Worm (Caenorhabditis elegans) whole organism, mixed stage, embryonic: Measurements from ENCODE around the gene eif-2Balpha.

Source experiments
- M03D4.4 ChIP-seq: sonication (generic microtip); optimal IDR thresholded peaks from 2 replicates; lab custom pipeline; 2017; ENCODE audit warnings: mild to moderate bottlenecking, missing genetic modification characterization, missing compliant biosample characterization
- bed-3 ChIP-seq: fragments of 200-800 bp; sonication (Bioruptor generic); optimal IDR thresholded peaks from 3 replicates; lab custom pipeline; 2018; ENCODE audit warnings: mild to moderate bottlenecking, missing genetic modification characterization, moderate library complexity, missing compliant biosample characterization
- blmp-1 ChIP-seq: fragments of 150-350 bp; optimal IDR thresholded peaks from 2 replicates; lab custom pipeline; 2014; ENCODE audit warnings: missing biosample characterization, missing genetic modification characterization
- ceh-39 ChIP-seq: fragments of 150-350 bp; optimal IDR thresholded peaks from 2 replicates; lab custom pipeline; 2014; ENCODE audit warnings: missing biosample characterization, missing genetic modification characterization
- ceh-43 ChIP-seq: fragments of 200-800 bp; sonication (Bioruptor generic); optimal IDR thresholded peaks from 2 replicates; lab custom pipeline; 2018; ENCODE audit warnings: mild to moderate bottlenecking, missing genetic modification characterization, moderate library complexity, missing compliant biosample characterization
- ceh-83 ChIP-seq: fragments of 200-800 bp; sonication (Bioruptor generic); optimal IDR thresholded peaks from 2 replicates; lab custom pipeline; 2018; ENCODE audit warnings: mild to moderate bottlenecking, missing genetic modification characterization, missing compliant biosample characterization
- cnd-1 ChIP-seq: fragments of 200-800 bp; sonication (Bioruptor generic); optimal IDR thresholded peaks from 2 replicates; lab custom pipeline; 2018; ENCODE audit warnings: mild to moderate bottlenecking, missing genetic modification characterization, missing compliant biosample characterization
- drap-1 ChIP-seq: fragments of 200-800 bp; sonication (Bioruptor generic); optimal IDR thresholded peaks from 3 replicates; lab custom pipeline; 2018; ENCODE audit warnings: mild to moderate bottlenecking, missing genetic modification characterization, missing compliant biosample characterization
- elt-1 ChIP-seq: sonication (generic microtip); optimal IDR thresholded peaks from 2 replicates; lab custom pipeline; 2017; ENCODE audit warnings: missing genetic modification characterization, mild to moderate bottlenecking, missing compliant biosample characterization, antibody characterized with exemption, moderate library complexity, borderline replicate concordance; ENCODE audit not compliant: insufficient read depth
- elt-3 ChIP-seq: fragments of 150-350 bp; optimal IDR thresholded peaks from 2 replicates; lab custom pipeline; 2014; ENCODE audit warnings: missing biosample characterization, missing genetic modification characterization
- flh-1 ChIP-seq: fragments of 200-800 bp; sonication (Bioruptor generic); optimal IDR thresholded peaks from 2 replicates; lab custom pipeline; 2018; ENCODE audit warnings: mild to moderate bottlenecking, missing genetic modification characterization, moderate library complexity, missing compliant biosample characterization
- ham-2 ChIP-seq: fragments of 200-800 bp; sonication (Bioruptor generic); optimal IDR thresholded peaks from 2 replicates; lab custom pipeline; 2018; ENCODE audit warnings: mild to moderate bottlenecking, missing genetic modification characterization, missing compliant biosample characterization
- lin-13 ChIP-seq: fragments of 150-350 bp; optimal IDR thresholded peaks from 2 replicates; lab custom pipeline; 2014; ENCODE audit warnings: missing biosample characterization, missing genetic modification characterization
- lin-32 ChIP-seq: fragments of 200-800 bp; sonication (Bioruptor generic); optimal IDR thresholded peaks from 2 replicates; lab custom pipeline; 2018; ENCODE audit warnings: mild to moderate bottlenecking, missing genetic modification characterization, missing compliant biosample characterization
- lsy-2 ChIP-seq: fragments of 150-350 bp; optimal IDR thresholded peaks from 2 replicates; lab custom pipeline; 2014; ENCODE audit warnings: missing biosample characterization, missing genetic modification characterization
- mab-5 ChIP-seq: fragments of 150-350 bp; optimal IDR thresholded peaks from 2 replicates; lab custom pipeline; 2014; ENCODE audit warnings: missing biosample characterization, missing genetic modification characterization
- mep-1 ChIP-seq: fragments of 150-350 bp; optimal IDR thresholded peaks from 2 replicates; lab custom pipeline; 2017; ENCODE audit warnings: missing biosample characterization, missing genetic modification reagents, missing genetic modification characterization, inconsistent platforms
- mls-2 ChIP-seq: sonication (generic microtip); optimal IDR thresholded peaks from 2 replicates; lab custom pipeline; 2016; ENCODE audit warnings: mild to moderate bottlenecking, missing genetic modification characterization, moderate library complexity, missing compliant biosample characterization
- nhr-12 ChIP-seq: fragments of 150-350 bp; optimal IDR thresholded peaks from 2 replicates; lab custom pipeline; 2014; ENCODE audit warnings: missing biosample characterization, missing genetic modification characterization
- nhr-2 ChIP-seq: fragments of 150-350 bp; optimal IDR thresholded peaks from 2 replicates; lab custom pipeline; 2014; ENCODE audit warnings: missing biosample characterization, missing genetic modification characterization
- nhr-237 ChIP-seq: fragments of 150-350 bp; optimal IDR thresholded peaks from 2 replicates; lab custom pipeline; 2014; ENCODE audit warnings: missing biosample characterization, missing genetic modification characterization
- nhr-28 ChIP-seq: fragments of 150-350 bp; optimal IDR thresholded peaks from 2 replicates; lab custom pipeline; 2014; ENCODE audit warnings: missing biosample characterization, missing genetic modification characterization
- nhr-76 ChIP-seq: sonication (generic microtip); optimal IDR thresholded peaks from 2 replicates; lab custom pipeline; 2017; ENCODE audit warnings: missing biosample characterization, missing genetic modification characterization
- pha-4 ChIP-seq: fragments of 150-350 bp; optimal IDR thresholded peaks from 2 replicates; lab custom pipeline; 2018; ENCODE audit warnings: missing biosample characterization, missing genetic modification reagents, missing genetic modification characterization
- sem-2 ChIP-seq: fragments of 200-800 bp; sonication (Bioruptor generic); optimal IDR thresholded peaks from 2 replicates; lab custom pipeline; 2018; ENCODE audit warnings: mild to moderate bottlenecking, missing genetic modification characterization, missing compliant biosample characterization
- snpc-4 ChIP-seq: fragments of 150-350 bp; optimal IDR thresholded peaks from 2 replicates; lab custom pipeline; 2014; ENCODE audit warnings: missing biosample characterization, missing genetic modification characterization
- sptf-1 ChIP-seq: sonication (generic microtip); optimal IDR thresholded peaks from 2 replicates; lab custom pipeline; 2017; ENCODE audit warnings: mild to moderate bottlenecking, missing genetic modification characterization, moderate library complexity, missing compliant biosample characterization
- unc-120 ChIP-seq: sonication (generic microtip); optimal IDR thresholded peaks from 2 replicates; lab custom pipeline; 2017; ENCODE audit warnings: missing genetic modification characterization, missing compliant biosample characterization; ENCODE audit not compliant: poor library complexity, severe bottlenecking
- unc-39 ChIP-seq: fragments of 150-350 bp; optimal IDR thresholded peaks from 2 replicates; lab custom pipeline; 2014; ENCODE audit warnings: missing biosample characterization, missing genetic modification characterization
- zip-8 ChIP-seq: fragments of 150-350 bp; optimal IDR thresholded peaks from 2 replicates; lab custom pipeline; 2014; ENCODE audit warnings: missing biosample characterization, missing genetic modification characterization
- ztf-11 ChIP-seq: fragments of 150-350 bp; optimal IDR thresholded peaks from 2 replicates; lab custom pipeline; 2014; ENCODE audit warnings: missing biosample characterization, missing genetic modification characterization

The eif-2Balpha gene

DNA sequence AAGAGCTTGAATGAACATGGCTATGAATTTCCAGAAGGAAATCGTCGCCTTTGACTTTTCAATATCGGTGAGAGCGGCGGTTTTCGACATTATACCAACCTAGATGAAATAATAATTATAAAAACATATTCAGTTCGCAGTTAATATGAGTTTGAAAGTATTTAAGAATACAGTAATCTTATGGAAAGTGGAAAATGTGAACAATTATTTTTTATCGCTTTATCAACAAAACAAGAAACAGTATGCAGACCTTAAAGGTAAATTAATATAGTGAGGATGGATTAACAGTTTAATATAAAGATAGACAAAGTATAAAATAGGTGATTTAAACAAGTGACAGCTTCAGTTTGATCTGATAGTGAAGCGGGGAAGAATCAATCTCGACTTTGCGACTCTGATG, 15.5 kb downstream of the eif-2Balpha start, which contains the start of gene C48B4.6:
TSS of gene C48B4.6 (minus strand) at position 101 of the 400 bp plus-strand sequence.
- TF ChIP-seq ceh-39 (tag; lab: Kevin White, UChicago) (no peak), nhr-76 (no peak), bed-3 (GFP tag; lab: Kevin White, UChicago) (no peak), M03D4.4 (tag; lab: Kevin White, UChicago) (no peak), mep-1 (tag; lab: Kevin White, UChicago) (no peak), blmp-1 (tag; lab: Kevin White, UChicago) (no peak), mls-2 (tag; lab: Kevin White, UChicago) (no peak), lin-13 (tag; lab: Kevin White, UChicago) (no peak), nhr-237 (tag; lab: Kevin White, UChicago) (no peak), nhr-2 (tag; lab: Kevin White, UChicago) (no peak)

DNA sequence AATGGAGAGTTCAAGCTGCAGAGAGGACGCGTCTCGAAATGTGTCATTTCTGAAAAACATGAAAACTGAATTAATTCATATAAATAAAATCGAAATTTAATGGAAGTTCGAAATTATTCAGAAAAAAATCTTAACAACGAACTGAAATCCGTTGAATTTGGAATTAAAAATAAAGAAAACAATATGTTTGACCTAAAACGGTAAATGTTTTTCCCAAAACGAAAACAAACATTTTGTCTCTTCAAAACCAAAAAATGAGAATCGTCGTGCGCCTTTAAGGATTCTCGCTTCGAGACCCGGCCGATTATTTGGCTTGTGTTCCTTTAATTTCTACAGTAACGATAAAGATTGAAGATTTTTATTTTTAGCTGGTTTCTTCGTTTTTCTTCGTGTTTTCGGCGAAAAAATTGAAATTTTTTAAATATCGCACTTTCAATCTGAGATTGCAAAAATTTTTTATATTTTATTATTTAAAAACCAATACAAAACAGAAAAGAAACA, 16.5 kb downstream of the eif-2Balpha start, which contains the start of gene C48B4.7:
TSS of gene C48B4.7 (minus strand) at position 51 of the 501 bp plus-strand sequence.
- TF ChIP-seq ham-2 (no peak), flh-1 (GFP tag; lab: Kevin White, UChicago) (no peak), ceh-83 (no peak), bed-3 (GFP tag; lab: Kevin White, UChicago) (no peak), unc-120 (tag; lab: Kevin White, UChicago) (no peak), elt-1 (tag; lab: Kevin White, UChicago) (no peak), elt-3 (no peak), unc-39 (tag; lab: Kevin White, UChicago) (no peak), drap-1 (GFP tag; lab: Kevin White, UChicago) (no peak), mls-2 (tag; lab: Kevin White, UChicago) (no peak), sptf-1 (tag; lab: Kevin White, UChicago) (no peak), blmp-1 (tag; lab: Kevin White, UChicago) (no peak), pha-4 (no peak)

DNA sequence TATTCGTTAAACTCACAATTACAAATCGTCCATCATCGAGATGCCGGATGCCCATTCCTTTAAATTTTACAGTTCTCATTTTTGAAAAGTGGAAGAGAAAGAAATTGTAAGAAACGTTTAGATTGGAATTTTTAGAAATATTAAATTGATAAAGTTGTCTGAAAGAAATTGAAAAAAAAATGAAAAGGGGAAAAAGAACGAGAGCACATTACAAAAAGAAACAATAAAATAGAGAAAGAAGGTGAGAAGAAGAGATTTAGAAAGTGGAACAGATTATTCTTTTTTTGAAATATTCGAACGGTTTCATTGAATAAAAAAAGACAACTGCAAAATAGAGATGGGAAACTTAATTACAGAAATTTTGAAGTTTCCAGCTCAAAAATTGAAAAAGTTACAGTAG, 18.2 kb downstream of the eif-2Balpha start, which contains the start of gene C48B4.8:
TSS of gene C48B4.8 (minus strand) at position 101 of the 400 bp plus-strand sequence.
- TF ChIP-seq mep-1 (tag; lab: Kevin White, UChicago) (no peak), zip-8 (tag; lab: Kevin White, UChicago) (no peak), cnd-1 (tag; lab: Kevin White, UChicago) (no peak), snpc-4 (no peak), elt-3 (no peak)

DNA sequence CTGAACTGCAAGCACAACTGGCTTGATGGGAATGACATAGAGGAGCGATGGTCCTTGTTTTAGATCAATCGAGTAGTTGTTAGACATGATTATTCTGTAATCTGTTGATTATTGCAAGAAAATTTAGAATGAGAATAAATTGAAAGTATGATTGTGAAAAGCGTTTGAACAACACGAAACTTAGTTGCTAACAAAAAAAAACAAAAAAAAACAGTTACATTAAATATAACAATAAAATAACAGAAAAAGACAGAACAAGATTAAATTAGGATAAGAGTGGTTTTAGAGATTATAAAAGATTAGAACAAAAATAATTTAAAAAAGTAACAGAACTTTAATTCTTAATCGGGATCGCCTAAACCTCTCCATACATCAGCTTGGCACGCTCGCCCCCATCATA, 20.3 kb downstream of the eif-2Balpha start, which contains the start of gene C48B4.9:
TSS of gene C48B4.9 (minus strand) at position 101 of the 400 bp plus-strand sequence.
- TF ChIP-seq pha-4 (no peak), elt-1 (tag; lab: Kevin White, UChicago) (no peak), ham-2 (no peak), elt-3 (no peak), unc-39 (tag; lab: Kevin White, UChicago) (no peak), mls-2 (tag; lab: Kevin White, UChicago) (no peak), nhr-2 (tag; lab: Kevin White, UChicago) (no peak), bed-3 (GFP tag; lab: Kevin White, UChicago) (no peak), drap-1 (GFP tag; lab: Kevin White, UChicago) (no peak), flh-1 (GFP tag; lab: Kevin White, UChicago) (no peak), cnd-1 (tag; lab: Kevin White, UChicago) (no peak), ztf-11 (tag; lab: Kevin White, UChicago) (no peak), ceh-43 (GFP tag; lab: Kevin White, UChicago) (no peak), zip-8 (tag; lab: Kevin White, UChicago) (no peak), blmp-1 (tag; lab: Kevin White, UChicago) (no peak), sem-2 (GFP tag; lab: Kevin White, UChicago) (no peak), nhr-237 (tag; lab: Kevin White, UChicago) (no peak), nhr-28 (tag; lab: Kevin White, UChicago) (no peak), lsy-2 (tag; lab: Kevin White, UChicago) (no peak)

DNA sequence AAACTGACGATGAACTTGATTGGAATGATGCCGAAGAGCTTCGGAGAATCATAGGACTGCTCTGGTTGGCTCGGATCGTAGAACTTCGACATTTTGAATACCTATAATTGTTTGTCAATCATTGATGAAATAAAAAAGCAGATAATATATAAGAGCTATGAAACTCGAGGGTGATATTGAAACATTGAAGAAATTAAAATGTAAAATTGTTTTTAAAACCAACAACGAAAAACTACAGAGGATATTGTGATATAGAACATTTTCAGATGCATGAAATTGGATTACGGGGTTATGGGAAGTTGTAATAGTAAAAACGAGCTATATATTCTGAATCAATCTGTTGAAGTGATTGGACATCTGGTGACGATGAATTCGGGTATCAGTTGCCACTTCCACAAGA, 21.5 kb downstream of the eif-2Balpha start, which contains the start of gene C48B4.10:
TSS of gene C48B4.10 (minus strand) at position 101 of the 400 bp plus-strand sequence.
- TF ChIP-seq ceh-39 (tag; lab: Kevin White, UChicago) (no peak), nhr-12 (tag; lab: Kevin White, UChicago) (no peak), lsy-2 (tag; lab: Kevin White, UChicago) (no peak), nhr-76 (no peak), unc-39 (tag; lab: Kevin White, UChicago) (no peak), snpc-4 (no peak), lin-32 (GFP tag; lab: Kevin White, UChicago) (no peak), nhr-28 (tag; lab: Kevin White, UChicago) (no peak), mab-5 (tag; lab: Kevin White, UChicago) (no peak), nhr-237 (tag; lab: Kevin White, UChicago) (no peak), mep-1 (tag; lab: Kevin White, UChicago) (no peak), sptf-1 (tag; lab: Kevin White, UChicago) (no peak), unc-120 (tag; lab: Kevin White, UChicago) (no peak), nhr-2 (tag; lab: Kevin White, UChicago) (no peak)
